Worm (Caenorhabditis elegans): ENCODE results near the gene F09E10.1.

Gene F09E10.1

ce11 chrX:1485718-1486117 is 16.9 kb upstream of the F09E10.1 start, which contains the start of gene D1005.4:
TSS of gene D1005.4 (minus strand) at chrX:1485818.
- no peak for TF ChIP-seq unc-62 (GFP tag; optimal IDR thresholded peaks at IDR 0.05)

- no peak for TF ChIP-seq unc-62 (GFP tag; optimal IDR thresholded peaks at IDR 0.05)
These were observed 16.4 kb upstream of the F09E10.1 start, which contains the start of the genes D1005.10 and dhs-25 for ce11 chrX:1486135-1486648. TSS of gene D1005.10 (minus strand) at chrX:1486185. TSS of gene dhs-25 (plus strand) at chrX:1486532.

ce11 chrX:1487096-1487495 is 15.5 kb upstream of the F09E10.1 start:
- no peak for TF ChIP-seq unc-62 (GFP tag; optimal IDR thresholded peaks at IDR 0.05)

ce11 chrX:1488775-1489174 is 13.8 kb upstream of the F09E10.1 start:
- no peak for TF ChIP-seq unc-62 (GFP tag; optimal IDR thresholded peaks at IDR 0.05)

ce11 chrX:1489574-1489973 is 13.0 kb upstream of the F09E10.1 start:
- no peak for TF ChIP-seq unc-62 (GFP tag; optimal IDR thresholded peaks at IDR 0.05)

ce11 chrX:1491036-1491435 is 11.6 kb upstream of the F09E10.1 start:
- no peak for TF ChIP-seq unc-62 (GFP tag; optimal IDR thresholded peaks at IDR 0.05)

ce11 chrX:1492174-1492573 is 10.4 kb upstream of the F09E10.1 start:
- TF ChIP-seq unc-62 (GFP tag; optimal IDR thresholded peaks at IDR 0.05): no peak

- TF ChIP-seq unc-62 (GFP tag; optimal IDR thresholded peaks at IDR 0.05): no peak
These were observed 8.3 kb upstream of the F09E10.1 start, which contains the start of gene F09E10.5 for ce11 chrX:1494256-1494655. TSS of gene F09E10.5 (minus strand) at chrX:1494356.

- TF ChIP-seq unc-62 (GFP tag; optimal IDR thresholded peaks at IDR 0.05): no peak
These were observed 6.6 kb upstream of the F09E10.1 start for ce11 chrX:1495980-1496379.

- no peak for TF ChIP-seq unc-62 (GFP tag; optimal IDR thresholded peaks at IDR 0.05)
These were observed 5.0 kb upstream of the F09E10.1 start, which contains the start of gene F09E10.6 for ce11 chrX:1497581-1497980. TSS of gene F09E10.6 (minus strand) at chrX:1497681.

- no peak for TF ChIP-seq unc-62 (GFP tag; optimal IDR thresholded peaks at IDR 0.05)
These were observed 3.1 kb upstream of the F09E10.1 start for ce11 chrX:1499499-1499898.

ce11 chrX:1501752-1502151 is 838 bp upstream of the F09E10.1 start, which contains the start of gene F09E10.7:
TSS of gene F09E10.7 (minus strand) at chrX:1501852.
- TF ChIP-seq unc-62 (GFP tag; optimal IDR thresholded peaks at IDR 0.05): no peak

- TF ChIP-seq unc-62 (GFP tag; optimal IDR thresholded peaks at IDR 0.05): no peak
These were observed 324 bp downstream of the F09E10.1 start for ce11 chrX:1502914-1503313.

ce11 chrX:1503698-1504501 is 1.3 kb downstream of the F09E10.1 start:
- no peak for TF ChIP-seq unc-62 (GFP tag; optimal IDR thresholded peaks at IDR 0.05)

ce11 chrX:1504529-1505080 is 2.0 kb downstream of the F09E10.1 start:
- no peak for TF ChIP-seq unc-62 (GFP tag; optimal IDR thresholded peaks at IDR 0.05)

- TF ChIP-seq unc-62 (GFP tag; optimal IDR thresholded peaks at IDR 0.05): no peak
These were observed 9.7 kb downstream of the F09E10.1 start for ce11 chrX:1512307-1512706.

ce11 chrX:1513153-1513552 is 10.6 kb downstream of the F09E10.1 start:
- TF ChIP-seq unc-62 (GFP tag; optimal IDR thresholded peaks at IDR 0.05): no peak
